Worm (Caenorhabditis elegans) whole organism, young adult: ENCODE results near the gene D2021.4.

Experiments
- F37B4.10 ChIP-seq: fragments of 200-800 bp; sonication (Bioruptor generic); IDR thresholded peaks from 2 replicates; pipeline ENCODE4 v1.3.6; 2022; ENCODE audit warnings: missing genetic modification characterization, missing compliant biosample characterization
- F39B2.1 ChIP-seq: fragments of 200-800 bp; sonication (Bioruptor generic); IDR thresholded peaks from 2 replicates; pipeline ENCODE4 v1.3.6; 2022; ENCODE audit warnings: missing genetic modification reagents, missing genetic modification characterization, missing compliant biosample characterization
- F57A8.1 ChIP-seq: fragments of 200-800 bp; sonication (Bioruptor generic); optimal IDR thresholded peaks from 2 replicates; lab custom pipeline; 2018; ENCODE audit warnings: mild to moderate bottlenecking, missing genetic modification characterization, moderate library complexity, missing compliant biosample characterization
- T07F8.4 ChIP-seq: sonication (generic microtip); optimal IDR thresholded peaks from 2 replicates; lab custom pipeline; 2016; ENCODE audit warnings: mild to moderate bottlenecking, missing genetic modification characterization, moderate library complexity, missing compliant biosample characterization
- Y53G8AR.9 ChIP-seq: fragments of 200-800 bp; sonication (Bioruptor generic); conservative IDR thresholded peaks from 2 replicates; pipeline ENCODE4 v1.3.6; 2022; ENCODE audit warnings: missing genetic modification reagents, missing genetic modification characterization, missing compliant biosample characterization
- Y67H2A.10 ChIP-seq: fragments of 200-800 bp; sonication (Bioruptor generic); conservative IDR thresholded peaks from 2 replicates; pipeline ENCODE4 v1.3.6; 2022; ENCODE audit warnings: missing genetic modification reagents, missing genetic modification characterization, missing compliant biosample characterization
- ZK185.1 ChIP-seq: sonication (generic microtip); optimal IDR thresholded peaks from 2 replicates; lab custom pipeline; 2016; ENCODE audit warnings: mild to moderate bottlenecking, missing genetic modification characterization, missing compliant biosample characterization; ENCODE audit not compliant: poor library complexity, severe bottlenecking
- akir-1 ChIP-seq: fragments of 200-800 bp; sonication (Bioruptor generic); optimal IDR thresholded peaks from 2 replicates; lab custom pipeline; 2018; ENCODE audit warnings: mild to moderate bottlenecking, missing genetic modification characterization, moderate library complexity, missing compliant biosample characterization
- ama-1 ChIP-seq, 3 experiments: fragments of 150-350 bp in 1 of 3; sonication (generic microtip) in 2 of 3; optimal IDR thresholded peaks; 2 replicates each; lab custom pipeline; 2014 to 2018; ENCODE audit warnings: missing biosample characterization in 2 of 3, missing genetic modification characterization in 2 of 3, missing genetic modification reagents in 2 of 3
- attf-3 ChIP-seq: fragments of 200-800 bp; sonication (Bioruptor generic); conservative IDR thresholded peaks from 2 replicates; pipeline ENCODE4 v1.3.6; 2022; ENCODE audit warnings: missing genetic modification reagents, missing genetic modification characterization, missing compliant biosample characterization
- bed-2 ChIP-seq: fragments of 200-800 bp; sonication (Bioruptor generic); IDR thresholded peaks from 2 replicates; pipeline ENCODE4 v1.3.6; 2022; ENCODE audit warnings: missing genetic modification reagents, missing genetic modification characterization, missing compliant biosample characterization
- ccch-3 ChIP-seq: fragments of 200-800 bp; sonication (Bioruptor generic); optimal IDR thresholded peaks from 2 replicates; lab custom pipeline; 2018; ENCODE audit warnings: mild to moderate bottlenecking, missing genetic modification characterization, missing compliant biosample characterization
- ceh-100 ChIP-seq: fragments of 200-800 bp; sonication (Bioruptor generic); IDR thresholded peaks from 2 replicates; pipeline ENCODE4 v1.3.6; 2022; ENCODE audit warnings: missing genetic modification reagents, missing genetic modification characterization, missing compliant biosample characterization
- ceh-27 ChIP-seq: fragments of 200-800 bp; sonication (Bioruptor generic); optimal IDR thresholded peaks from 2 replicates; lab custom pipeline; 2018; ENCODE audit warnings: mild to moderate bottlenecking, missing genetic modification characterization, moderate library complexity, missing compliant biosample characterization
- ceh-79 ChIP-seq: sonication (generic microtip); optimal IDR thresholded peaks from 2 replicates; lab custom pipeline; 2017; ENCODE audit warnings: mild to moderate bottlenecking, missing genetic modification characterization, missing compliant biosample characterization
- chd-7 ChIP-seq: sonication (generic microtip); optimal IDR thresholded peaks from 2 replicates; lab custom pipeline; 2016; ENCODE audit warnings: mild to moderate bottlenecking, missing genetic modification characterization, moderate library complexity, missing compliant biosample characterization
- die-1 ChIP-seq: sonication (generic microtip); optimal IDR thresholded peaks from 2 replicates; lab custom pipeline; 2016; ENCODE audit warnings: missing genotype, mild to moderate bottlenecking, missing genetic modification characterization, missing compliant biosample characterization
- dpl-1 ChIP-seq: fragments of 150-350 bp; optimal IDR thresholded peaks from 2 replicates; lab custom pipeline; 2014; ENCODE audit warnings: missing biosample characterization, missing genetic modification reagents, missing genetic modification characterization
- efl-1 ChIP-seq: fragments of 150-350 bp; optimal IDR thresholded peaks from 2 replicates; lab custom pipeline; 2014; ENCODE audit warnings: missing biosample characterization, missing genetic modification reagents, missing genetic modification characterization
- egrh-3 ChIP-seq: fragments of 200-800 bp; sonication (Bioruptor generic); IDR thresholded peaks from 2 replicates; pipeline ENCODE4 v1.3.6; 2022; ENCODE audit warnings: missing genetic modification reagents, missing genetic modification characterization, missing compliant biosample characterization
- gei-17 ChIP-seq: fragments of 200-800 bp; sonication (Bioruptor generic); optimal IDR thresholded peaks from 2 replicates; lab custom pipeline; 2018; ENCODE audit warnings: mild to moderate bottlenecking, missing genetic modification characterization, missing compliant biosample characterization
- hlh-26 ChIP-seq: fragments of 200-800 bp; sonication (Bioruptor generic); conservative IDR thresholded peaks from 2 replicates; pipeline ENCODE4 v1.3.6; 2022; ENCODE audit warnings: missing genetic modification reagents, missing genetic modification characterization, missing compliant biosample characterization
- hmg-20 ChIP-seq: fragments of 200-800 bp; sonication (Bioruptor generic); IDR thresholded peaks from 2 replicates; pipeline ENCODE4 v1.3.6; 2022; ENCODE audit warnings: missing genetic modification reagents, missing genetic modification characterization, missing compliant biosample characterization
- hsf-1 ChIP-seq: fragments of 200-800 bp; sonication (Bioruptor generic); IDR thresholded peaks from 2 replicates; pipeline ENCODE4 v1.3.6; 2022; ENCODE audit warnings: missing genetic modification reagents, missing genetic modification characterization, missing compliant biosample characterization
- lin-26 ChIP-seq: fragments of 200-800 bp; sonication (Bioruptor generic); IDR thresholded peaks from 2 replicates; pipeline ENCODE4 v1.3.6; 2022; ENCODE audit warnings: missing genetic modification reagents, missing genetic modification characterization, missing compliant biosample characterization
- lir-1 ChIP-seq: fragments of 200-800 bp; sonication (Bioruptor generic); conservative IDR thresholded peaks from 2 replicates; pipeline ENCODE4 v1.3.6; 2022; ENCODE audit warnings: missing genetic modification reagents, missing genetic modification characterization, missing compliant biosample characterization
- lsy-27 ChIP-seq: sonication (generic microtip); optimal IDR thresholded peaks from 2 replicates; lab custom pipeline; 2017; ENCODE audit warnings: missing genetic modification characterization, mild to moderate bottlenecking, missing compliant biosample characterization, antibody characterized with exemption, missing genotype, borderline replicate concordance; ENCODE audit not compliant: insufficient read depth
- madf-8 ChIP-seq: fragments of 200-800 bp; sonication (Bioruptor generic); conservative IDR thresholded peaks from 2 replicates; pipeline ENCODE4 v1.3.6; 2022; ENCODE audit warnings: missing genetic modification reagents, missing genetic modification characterization, missing compliant biosample characterization
- mxl-1 ChIP-seq: sonication (generic microtip); optimal IDR thresholded peaks from 2 replicates; lab custom pipeline; 2016; ENCODE audit warnings: missing genetic modification characterization, missing compliant biosample characterization
- nfya-1 ChIP-seq: sonication (generic microtip); optimal IDR thresholded peaks from 2 replicates; lab custom pipeline; 2017; ENCODE audit warnings: antibody characterized with exemption, missing compliant biosample characterization, missing genetic modification characterization, borderline replicate concordance; ENCODE audit not compliant: insufficient read depth
- nfyb-1 ChIP-seq: fragments of 200-800 bp; sonication (Bioruptor generic); IDR thresholded peaks from 2 replicates; pipeline ENCODE4 v1.3.6; 2022; ENCODE audit warnings: missing genetic modification reagents, missing genetic modification characterization, missing compliant biosample characterization
- nhr-80 ChIP-seq: sonication (generic microtip); optimal IDR thresholded peaks from 2 replicates; lab custom pipeline; 2016; ENCODE audit warnings: missing genetic modification characterization, missing compliant biosample characterization
- nhr-90 ChIP-seq: sonication (generic microtip); optimal IDR thresholded peaks from 2 replicates; lab custom pipeline; 2016; ENCODE audit warnings: missing genotype, mild to moderate bottlenecking, missing genetic modification characterization, missing compliant biosample characterization
- pha-4 ChIP-seq: fragments of 150-350 bp; sonication (generic microtip); optimal IDR thresholded peaks from 2 replicates; lab custom pipeline; 2014; ENCODE audit warnings: missing biosample characterization, missing genetic modification reagents, missing genetic modification characterization
- repo-1 ChIP-seq: sonication (generic microtip); optimal IDR thresholded peaks from 2 replicates; lab custom pipeline; 2017; ENCODE audit warnings: mild to moderate bottlenecking, missing genetic modification characterization, missing compliant biosample characterization
- snpc-1.1 ChIP-seq: sonication (generic microtip); optimal IDR thresholded peaks from 2 replicates; lab custom pipeline; 2017; ENCODE audit warnings: missing genetic modification characterization, mild to moderate bottlenecking, missing compliant biosample characterization, antibody characterized with exemption, moderate library complexity, missing genotype, missing genetic modification reagents; ENCODE audit not compliant: insufficient read depth
- snpc-1.3 ChIP-seq: sonication (generic microtip); optimal IDR thresholded peaks from 2 replicates; lab custom pipeline; 2017; ENCODE audit warnings: missing genetic modification characterization, mild to moderate bottlenecking, missing compliant biosample characterization, antibody characterized with exemption, moderate library complexity, missing genotype, missing genetic modification reagents; ENCODE audit not compliant: insufficient read depth
- snpc-3.4 ChIP-seq: sonication (generic microtip); optimal IDR thresholded peaks from 2 replicates; lab custom pipeline; 2017; ENCODE audit warnings: missing genetic modification characterization, mild to moderate bottlenecking, missing compliant biosample characterization, antibody characterized with exemption, moderate library complexity, missing genotype, missing genetic modification reagents
- snpc-4 ChIP-seq, 5 experiments: fragments of 150-350 bp in 1 of 5; sonication (generic microtip) in 4 of 5; optimal IDR thresholded peaks; 2 replicates each; lab custom pipeline; 2014 to 2018; ENCODE audit warnings: missing genetic modification characterization in 5 of 5, missing biosample characterization in 3 of 5, antibody characterized with exemption in 2 of 5, mild to moderate bottlenecking in 2 of 5, missing compliant biosample characterization in 2 of 5, missing genotype in 2 of 5, moderate library complexity in 2 of 5, missing genetic modification reagents in 1 of 5
- sptf-2 ChIP-seq: fragments of 200-800 bp; sonication (Bioruptor generic); optimal IDR thresholded peaks from 2 replicates; lab custom pipeline; 2018; ENCODE audit warnings: mild to moderate bottlenecking, missing genetic modification characterization, missing compliant biosample characterization
- tbp1 ChIP-seq: fragments of 200-800 bp; sonication (Bioruptor generic); optimal IDR thresholded peaks from 2 replicates; lab custom pipeline; 2018; ENCODE audit warnings: mild to moderate bottlenecking, missing genetic modification characterization, missing compliant biosample characterization
- tbx-9 ChIP-seq: sonication (generic microtip); optimal IDR thresholded peaks from 2 replicates; lab custom pipeline; 2016; ENCODE audit warnings: borderline replicate concordance, missing genetic modification characterization, inconsistent platforms, missing compliant biosample characterization
- unc-130 ChIP-seq: sonication (generic microtip); optimal IDR thresholded peaks from 2 replicates; lab custom pipeline; 2016; ENCODE audit warnings: missing genetic modification reagents, missing genetic modification characterization, missing compliant biosample characterization
- ztf-18 ChIP-seq: sonication (generic microtip); optimal IDR thresholded peaks from 2 replicates; lab custom pipeline; 2016; ENCODE audit warnings: missing genotype, mild to moderate bottlenecking, missing genetic modification characterization, missing compliant biosample characterization
- ztf-22 ChIP-seq: fragments of 200-800 bp; sonication (Bioruptor generic); optimal IDR thresholded peaks from 2 replicates; lab custom pipeline; 2018; ENCODE audit warnings: mild to moderate bottlenecking, missing genetic modification characterization, moderate library complexity, missing compliant biosample characterization

The D2021.4 gene

ce11 chrX:8550099-8550498 is 1.2 kb upstream of the D2021.4 start (continued):
- no peak for TF ChIP-seq ama-1 (optimal IDR thresholded peaks at IDR 0.05; lab: Kevin White, UChicago)
- TF ChIP-seq ama-1 (GFP tag; optimal IDR thresholded peaks at IDR 0.05; lab: Kevin White, UChicago) = no peak
- peak; percentile 29 for TF ChIP-seq gei-17 (GFP tag; lab: Kevin White, UChicago)
- no peak for TF ChIP-seq hsf-1 (GFP tag; lab: Robert Waterston, UW)
- peak; percentile 17 for TF ChIP-seq tbp1 (GFP tag; lab: Kevin White, UChicago)
- TF ChIP-seq F39B2.1 (GFP tag; lab: Robert Waterston, UW) = no peak
- no peak for TF ChIP-seq hlh-26 (GFP tag; lab: Robert Waterston, UW)
- TF ChIP-seq nhr-80 (tag; lab: Kevin White, UChicago) = peak; percentile 85
- TF ChIP-seq hmg-20 (GFP tag; lab: Robert Waterston, UW) = no peak
- TF ChIP-seq bed-2 (GFP tag; lab: Robert Waterston, UW) = no peak
- peak; percentile 38 for TF ChIP-seq ceh-27 (GFP tag; lab: Kevin White, UChicago)
- TF ChIP-seq nfyb-1 (GFP tag; lab: Robert Waterston, UW) = 0 out of 2 replicates have a peak, but pooled peaks have one; percentile 60
- TF ChIP-seq nfya-1 (tag; lab: Kevin White, UChicago) = no peak
- TF ChIP-seq snpc-4 (GFP tag; optimal IDR thresholded peaks at IDR 0.05; lab: Kevin White, UChicago) = no peak
- TF ChIP-seq snpc-4 (tag; optimal IDR thresholded peaks at IDR 0.05; lab: Kevin White, UChicago) = no peak
- no peak for TF ChIP-seq unc-130
- no peak for TF ChIP-seq akir-1 (GFP tag; lab: Kevin White, UChicago)
- TF ChIP-seq die-1 (tag; lab: Kevin White, UChicago) = peak; percentile 26
- peak; percentile 32 for TF ChIP-seq ztf-18
- no peak for TF ChIP-seq mxl-1 (tag; lab: Kevin White, UChicago)
- TF ChIP-seq lin-26 (GFP tag; lab: Robert Waterston, UW) = peak; percentile 38; the same call in 1 of the 2 replicates
- TF ChIP-seq, all 124 proteins: peak for 27

- TF ChIP-seq ceh-100 (GFP tag; lab: Robert Waterston, UW) (no peak), lsy-27 (tag; lab: Kevin White, UChicago) (no peak), F37B4.10 (GFP tag; lab: Robert Waterston, UW) (no peak), pha-4 (tag; lab: Kevin White, UChicago) (no peak), F57A8.1 (GFP tag; lab: Kevin White, UChicago) (no peak), repo-1 (tag; lab: Kevin White, UChicago) (peak; percentile 2), efl-1 (no peak), snpc-1.1 (tag; lab: Kevin White, UChicago) (no peak), T07F8.4 (tag; lab: Kevin White, UChicago) (no peak), mxl-1 (tag; lab: Kevin White, UChicago) (no peak), Y67H2A.10 (GFP tag; lab: Robert Waterston, UW) (no peak), Y53G8AR.9 (GFP tag; lab: Robert Waterston, UW) (peak; percentile 69; the same call in 1 of the 2 replicates), ZK185.1 (peak; percentile 52), ceh-79 (tag; lab: Kevin White, UChicago) (no peak), gei-17 (GFP tag; lab: Kevin White, UChicago) (no peak), sptf-2 (no peak), madf-8 (GFP tag; lab: Robert Waterston, UW) (no peak), nhr-90 (tag; lab: Kevin White, UChicago) (peak; percentile 41), ztf-22 (GFP tag; lab: Kevin White, UChicago) (peak; percentile 81), chd-7 (tag; lab: Kevin White, UChicago) (peak; percentile 17), snpc-3.4 (tag; lab: Kevin White, UChicago) (no peak), snpc-1.3 (tag; lab: Kevin White, UChicago) (no peak), dpl-1 (no peak), tbx-9 (no peak), lir-1 (no peak), ccch-3 (GFP tag; lab: Kevin White, UChicago) (no peak), ceh-27 (GFP tag; lab: Kevin White, UChicago) (peak; percentile 83), egrh-3 (GFP tag; lab: Robert Waterston, UW) (no peak), attf-3 (GFP tag; lab: Robert Waterston, UW) (0 out of 2 replicates have a peak, but pooled peaks have one; percentile 19)
Observed at ce11 chrX:8545971-8546442, 2.9 kb downstream of the D2021.4 start, which contains the start of gene sdha-1. TSS of gene sdha-1 (minus strand) at chrX:8546021.
